Fruit fly (Drosophila melanogaster) whole organism, prepupa: ENCODE data around the gene png.

Experiments used
- Blimp-1 ChIP-seq: fragments of 200-800 bp; sonication (Bioruptor generic); optimal IDR thresholded peaks from 3 replicates; lab custom pipeline; 2017; ENCODE audit warnings: missing biosample characterization, missing genetic modification characterization, mild to moderate bottlenecking, moderate library complexity, missing genetic modification reagents
- CG10631 ChIP-seq: fragments of 200-800 bp; sonication (Bioruptor generic); optimal IDR thresholded peaks from 2 replicates; lab custom pipeline; 2016; ENCODE audit warnings: missing biosample characterization, missing genetic modification characterization
- CG11294 ChIP-seq: fragments of 200-800 bp; sonication (Bioruptor generic); IDR thresholded peaks from 2 replicates; pipeline ENCODE4 v1.3.6; 2022; ENCODE audit warnings: missing biosample characterization, missing genetic modification characterization
- CG11902 ChIP-seq: fragments of 200-800 bp; sonication (Bioruptor generic); optimal IDR thresholded peaks from 3 replicates; lab custom pipeline; 2016; ENCODE audit warnings: missing biosample characterization, missing genetic modification characterization
- CG15336 ChIP-seq: fragments of 200-800 bp; sonication (Bioruptor generic); IDR thresholded peaks from 2 replicates; pipeline ENCODE4 v1.3.6; 2022; ENCODE audit warnings: missing biosample characterization, missing genetic modification characterization
- CG16779 ChIP-seq: fragments of 200-800 bp; sonication (Bioruptor generic); optimal IDR thresholded peaks from 3 replicates; lab custom pipeline; 2017; ENCODE audit warnings: missing biosample characterization, mild to moderate bottlenecking, missing genetic modification characterization
- CG3032 ChIP-seq: fragments of 200-800 bp; optimal IDR thresholded peaks from 2 replicates; lab custom pipeline; 2019; ENCODE audit warnings: missing biosample characterization, mild to moderate bottlenecking, missing genetic modification characterization, moderate library complexity
- CG31627 ChIP-seq: fragments of 200-800 bp; sonication (Bioruptor generic); optimal IDR thresholded peaks from 3 replicates; lab custom pipeline; 2016; ENCODE audit warnings: missing biosample characterization, missing genetic modification characterization
- CG32006 ChIP-seq: fragments of 200-800 bp; sonication (Bioruptor generic); optimal IDR thresholded peaks from 3 replicates; lab custom pipeline; 2017; ENCODE audit warnings: missing biosample characterization, mild to moderate bottlenecking, missing genetic modification characterization
- CG34406 ChIP-seq: fragments of 200-800 bp; sonication (Bioruptor generic); optimal IDR thresholded peaks from 3 replicates; lab custom pipeline; 2016; ENCODE audit warnings: missing biosample characterization, missing genetic modification characterization
- CG6163 ChIP-seq: fragments of 200-800 bp; sonication (Bioruptor generic); IDR thresholded peaks from 3 replicates; pipeline ENCODE4 v1.3.6; 2022; ENCODE audit warnings: missing biosample characterization, missing genetic modification characterization
- CG6792 ChIP-seq: fragments of 200-800 bp; sonication (Bioruptor generic); optimal IDR thresholded peaks from 3 replicates; lab custom pipeline; 2016; ENCODE audit warnings: missing biosample characterization, missing genetic modification characterization
- CG6808 ChIP-seq: fragments of 200-800 bp; sonication (Bioruptor generic); optimal IDR thresholded peaks from 3 replicates; lab custom pipeline; 2017; ENCODE audit warnings: missing biosample characterization, missing genetic modification characterization, mild to moderate bottlenecking, moderate library complexity, missing genetic modification reagents
- CG7368 ChIP-seq: fragments of 200-800 bp; sonication (Bioruptor generic); optimal IDR thresholded peaks from 3 replicates; lab custom pipeline; 2016; ENCODE audit warnings: missing biosample characterization, missing genetic modification characterization
- CG8119 ChIP-seq: fragments of 200-800 bp; sonication (Bioruptor generic); IDR thresholded peaks from 3 replicates; pipeline ENCODE4 v1.3.6; 2022; ENCODE audit warnings: missing biosample characterization, missing genetic modification characterization
- CG8319 ChIP-seq: fragments of 200-800 bp; sonication (Bioruptor generic); optimal IDR thresholded peaks from 3 replicates; lab custom pipeline; 2016; ENCODE audit warnings: missing biosample characterization, missing genetic modification characterization
- CG8632 ChIP-seq: fragments of 200-800 bp; sonication (Bioruptor generic); optimal IDR thresholded peaks from 3 replicates; lab custom pipeline; 2016; ENCODE audit warnings: missing biosample characterization, missing genetic modification characterization
- CG9139 ChIP-seq: fragments of 200-800 bp; sonication (Bioruptor generic); optimal IDR thresholded peaks from 3 replicates; lab custom pipeline; 2017; ENCODE audit warnings: missing biosample characterization, mild to moderate bottlenecking, missing genetic modification characterization
- Eip75B ChIP-seq: fragments of 200-800 bp; sonication (Bioruptor generic); optimal IDR thresholded peaks from 3 replicates; lab custom pipeline; 2016; ENCODE audit warnings: missing biosample characterization, missing genetic modification characterization
- Ets21C ChIP-seq: fragments of 200-800 bp; sonication (Bioruptor generic); optimal IDR thresholded peaks from 3 replicates; lab custom pipeline; 2016; ENCODE audit warnings: missing biosample characterization, missing genetic modification characterization
- Ets96B ChIP-seq: fragments of 200-800 bp; optimal IDR thresholded peaks from 2 replicates; lab custom pipeline; 2019; ENCODE audit warnings: missing biosample characterization, mild to moderate bottlenecking, missing genetic modification characterization, moderate library complexity
- Hr38 ChIP-seq: sonication (Bioruptor generic); optimal IDR thresholded peaks from 2 replicates; lab custom pipeline; 2016; ENCODE audit warnings: missing biosample characterization, missing genetic modification characterization
- Hr39 ChIP-seq: fragments of 200-800 bp; sonication (Bioruptor generic); optimal IDR thresholded peaks from 2 replicates; lab custom pipeline; 2016; ENCODE audit warnings: missing biosample characterization, missing genetic modification characterization
- Hr4 ChIP-seq: fragments of 200-800 bp; sonication (Bioruptor generic); optimal IDR thresholded peaks from 3 replicates; lab custom pipeline; 2016; ENCODE audit warnings: missing biosample characterization, missing genetic modification characterization
- Lpt ChIP-seq: fragments of 200-800 bp; sonication (Bioruptor generic); optimal IDR thresholded peaks from 3 replicates; lab custom pipeline; 2016; ENCODE audit warnings: missing biosample characterization, missing genetic modification characterization
- Met ChIP-seq: fragments of 200-800 bp; sonication (Bioruptor generic); optimal IDR thresholded peaks from 3 replicates; lab custom pipeline; 2016; ENCODE audit warnings: missing biosample characterization, missing genetic modification characterization
- OdsH ChIP-seq: fragments of 200-800 bp; sonication (Bioruptor generic); optimal IDR thresholded peaks from 3 replicates; lab custom pipeline; 2016; ENCODE audit warnings: missing biosample characterization, missing genetic modification characterization
- Sox102F ChIP-seq: fragments of 200-800 bp; sonication (Bioruptor generic); optimal IDR thresholded peaks from 2 replicates; lab custom pipeline; 2016; ENCODE audit warnings: missing biosample characterization, mild to moderate bottlenecking, missing genetic modification characterization
- Sox14 ChIP-seq: fragments of 200-800 bp; sonication (Bioruptor generic); optimal IDR thresholded peaks from 3 replicates; lab custom pipeline; 2016; ENCODE audit warnings: missing biosample characterization, missing genetic modification characterization
- Sox15 ChIP-seq: fragments of 200-800 bp; sonication (Bioruptor generic); optimal IDR thresholded peaks from 3 replicates; lab custom pipeline; 2016; ENCODE audit warnings: missing biosample characterization, missing genetic modification characterization
- acj6 ChIP-seq: fragments of 200-800 bp; sonication (Bioruptor generic); optimal IDR thresholded peaks from 3 replicates; lab custom pipeline; 2016; ENCODE audit warnings: missing biosample characterization, missing genetic modification characterization
- cyc ChIP-seq: fragments of 200-800 bp; sonication (Bioruptor generic); optimal IDR thresholded peaks from 3 replicates; lab custom pipeline; 2016; ENCODE audit warnings: missing biosample characterization, missing genetic modification characterization
- dac ChIP-seq: fragments of 200-800 bp; sonication (Bioruptor generic); optimal IDR thresholded peaks from 2 replicates; lab custom pipeline; 2017; ENCODE audit warnings: missing biosample characterization, mild to moderate bottlenecking, missing genetic modification characterization
- dsx ChIP-seq: fragments of 200-800 bp; optimal IDR thresholded peaks from 3 replicates; lab custom pipeline; 2019; ENCODE audit warnings: missing biosample characterization, mild to moderate bottlenecking, missing genetic modification characterization, moderate library complexity; ENCODE audit not compliant: poor library complexity, severe bottlenecking
- eg ChIP-seq: fragments of 200-800 bp; sonication (Bioruptor generic); IDR thresholded peaks from 3 replicates; pipeline ENCODE4 v1.3.6; 2022; ENCODE audit warnings: missing biosample characterization, missing genetic modification characterization
- esn ChIP-seq: fragments of 200-800 bp; sonication (Bioruptor generic); optimal IDR thresholded peaks from 2 replicates; lab custom pipeline; 2016; ENCODE audit warnings: missing biosample characterization, mild to moderate bottlenecking, missing genetic modification characterization, moderate library complexity
- fd59A ChIP-seq: fragments of 200-800 bp; sonication (Bioruptor generic); optimal IDR thresholded peaks from 2 replicates; lab custom pipeline; 2017; ENCODE audit warnings: missing biosample characterization, mild to moderate bottlenecking, missing genetic modification characterization, missing genetic modification reagents
- lz ChIP-seq: fragments of 200-800 bp; sonication (Bioruptor generic); optimal IDR thresholded peaks from 3 replicates; lab custom pipeline; 2016; ENCODE audit warnings: missing biosample characterization, missing genetic modification characterization
- net ChIP-seq: fragments of 200-800 bp; sonication (Bioruptor generic); optimal IDR thresholded peaks from 3 replicates; lab custom pipeline; 2016; ENCODE audit warnings: missing biosample characterization, missing genetic modification characterization
- pdm3 ChIP-seq: fragments of 200-800 bp; sonication (Bioruptor generic); optimal IDR thresholded peaks from 3 replicates; lab custom pipeline; 2016; ENCODE audit warnings: missing biosample characterization, missing genetic modification characterization
- ss ChIP-seq, 2 experiments: fragments of 200-800 bp; sonication (Bioruptor generic); optimal IDR thresholded peaks; 2 replicates in 1 of 2; 3 replicates in 1 of 2; lab custom pipeline; 2017 to 2018; ENCODE audit warnings: mild to moderate bottlenecking in 2 of 2, missing biosample characterization in 2 of 2, missing genetic modification characterization in 2 of 2, moderate library complexity in 1 of 2
- svp ChIP-seq: fragments of 200-800 bp; sonication (Bioruptor generic); peaks from one replicate; lab custom pipeline; 2016; ENCODE audit warnings: missing biosample characterization, missing genetic modification characterization
- topi ChIP-seq: fragments of 200-800 bp; sonication (Bioruptor generic); optimal IDR thresholded peaks from 3 replicates; lab custom pipeline; 2016; ENCODE audit warnings: missing biosample characterization, missing genetic modification characterization
- vri ChIP-seq: fragments of 200-800 bp; sonication (Bioruptor generic); optimal IDR thresholded peaks from 3 replicates; lab custom pipeline; 2016; ENCODE audit warnings: missing biosample characterization, mild to moderate bottlenecking, missing genetic modification characterization

png gene

dm6 chrX:1399056-1400003 lies 41.9 kb upstream of the png start (continued):
- TF ChIP-seq CG8319 (no peak), Sox102F (GFP tag; lab: Kevin White, UChicago) (no peak), eg (GFP tag; lab: Robert Waterston, UW) (peak; percentile 7; the same call in 1 of the 3 replicates), net (no peak), CG10631 (GFP tag; lab: Kevin White, UChicago) (no peak), Lpt (peak; percentile 46), CG32006 (GFP tag; lab: Kevin White, UChicago) (peak; percentile 28), CG3032 (tag; lab: Kevin White, UChicago) (peak; percentile 5), fd59A (GFP tag; lab: Kevin White, UChicago) (no peak), CG6808 (GFP tag; lab: Kevin White, UChicago) (no peak), Met (GFP tag; lab: Kevin White, UChicago) (peak; percentile 32), lz (GFP tag; lab: Kevin White, UChicago) (no peak), CG11902 (GFP tag; lab: Kevin White, UChicago) (no peak), Hr4 (no peak), CG6792 (GFP tag; lab: Kevin White, UChicago) (no peak), dac (GFP tag; lab: Kevin White, UChicago) (peak; percentile 32), vri (GFP tag; lab: Kevin White, UChicago) (no peak), CG11294 (no peak), topi (GFP tag; lab: Kevin White, UChicago) (no peak), CG15336 (GFP tag; lab: Robert Waterston, UW) (no peak), Eip75B (GFP tag; lab: Kevin White, UChicago) (peak; percentile 79), CG8119 (GFP tag; lab: Robert Waterston, UW) (peak; percentile 35; the same call in 2 of the 3 replicates), cyc (GFP tag; lab: Kevin White, UChicago) (no peak), esn (GFP tag; lab: Kevin White, UChicago) (peak; percentile 27), CG9139 (GFP tag; lab: Kevin White, UChicago) (no peak), CG6163 (no peak; the same call in 2 of the 3 replicates), ss (GFP tag; optimal IDR thresholded peaks at IDR 0.05; lab: Kevin White, UChicago) (peak; percentile 19 to 24), CG34406 (GFP tag; lab: Kevin White, UChicago) (no peak), Ets21C (GFP tag; lab: Kevin White, UChicago) (no peak)

DNA sequence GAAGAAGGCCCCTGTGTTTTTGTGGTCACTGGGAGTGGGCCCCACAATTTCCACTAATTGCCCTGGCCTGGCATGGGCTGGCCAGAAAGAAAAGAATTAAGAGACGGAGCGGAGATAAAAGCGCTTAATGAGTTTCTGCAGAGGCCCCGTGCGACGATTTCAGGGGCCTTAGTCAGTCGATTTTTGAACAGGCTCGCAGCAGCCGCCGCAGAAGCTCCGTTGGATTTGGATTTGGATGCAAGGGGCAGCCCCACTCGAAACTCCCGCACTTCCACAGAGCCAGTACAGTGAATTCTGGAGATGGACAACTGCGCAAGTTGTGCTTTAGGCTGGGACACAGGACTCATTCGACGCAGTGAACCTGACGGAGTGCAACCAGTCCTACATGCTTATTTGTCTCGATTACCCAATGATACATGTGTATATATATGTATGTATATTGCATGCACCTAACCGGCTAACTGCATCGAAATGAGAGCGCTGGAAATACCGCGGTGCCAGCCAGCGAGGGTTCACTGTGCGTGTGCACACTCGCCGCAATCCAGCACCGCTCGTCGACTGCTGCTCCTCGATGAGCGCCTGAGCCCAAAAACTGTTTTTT lies 41.2 kb upstream of the png start:
- no peak for TF ChIP-seq Hr38 (GFP tag; lab: Kevin White, UChicago)
- peak; percentile 90 for TF ChIP-seq cyc (GFP tag; lab: Kevin White, UChicago)
- TF ChIP-seq CG3032 (tag; lab: Kevin White, UChicago): peak; percentile 77
- TF ChIP-seq Hr39 (GFP tag; lab: Kevin White, UChicago): peak; percentile 90
- TF ChIP-seq acj6 (GFP tag; lab: Kevin White, UChicago): peak; percentile 84
- peak; percentile 86 for TF ChIP-seq CG10631 (GFP tag; lab: Kevin White, UChicago)
- TF ChIP-seq Blimp-1 (GFP tag; lab: Kevin White, UChicago): no peak
- TF ChIP-seq Sox102F (GFP tag; lab: Kevin White, UChicago): peak; percentile 81
- TF ChIP-seq CG7368 (GFP tag; lab: Kevin White, UChicago): peak; percentile 76
- peak; percentile 82 for TF ChIP-seq CG6163
- TF ChIP-seq pdm3 (GFP tag; lab: Kevin White, UChicago): peak; percentile 89
- peak; percentile 84 for TF ChIP-seq Sox15 (GFP tag; lab: Kevin White, UChicago)
- TF ChIP-seq CG31627 (GFP tag; lab: Kevin White, UChicago): peak; percentile 90
- peak; percentile 62 for TF ChIP-seq dsx (GFP tag; lab: Kevin White, UChicago)
- peak; percentile 90 for TF ChIP-seq esn (GFP tag; lab: Kevin White, UChicago)
- peak; percentile 64 for TF ChIP-seq CG34406 (GFP tag; lab: Kevin White, UChicago)
- no peak for TF ChIP-seq Lpt
- peak; percentile 61 for TF ChIP-seq net
- TF ChIP-seq CG8632 (GFP tag; lab: Kevin White, UChicago): peak; percentile 78
- TF ChIP-seq Sox14: peak; percentile 86
- TF ChIP-seq CG16779: peak; percentile 51
- TF ChIP-seq svp: peak; percentile 95
- TF ChIP-seq Ets96B: peak; percentile 69
- peak; percentile 85 for TF ChIP-seq CG11902 (GFP tag; lab: Kevin White, UChicago)
- TF ChIP-seq Hr4: peak; percentile 77
- peak; percentile 36 for TF ChIP-seq dac (GFP tag; lab: Kevin White, UChicago)
- TF ChIP-seq Eip75B (GFP tag; lab: Kevin White, UChicago): peak; percentile 85
- peak; percentile 83 for TF ChIP-seq OdsH (GFP tag; lab: Kevin White, UChicago)
- peak; percentile 77 for TF ChIP-seq CG6808 (GFP tag; lab: Kevin White, UChicago)
- TF ChIP-seq Met (GFP tag; lab: Kevin White, UChicago): peak; percentile 86
- TF ChIP-seq Ets21C (GFP tag; lab: Kevin White, UChicago): peak; percentile 84
- TF ChIP-seq vri (GFP tag; lab: Kevin White, UChicago): peak; percentile 71
- TF ChIP-seq ss (GFP tag; optimal IDR thresholded peaks at IDR 0.05; lab: Kevin White, UChicago): peak; percentile 63 to 74
